Worm (Caenorhabditis elegans) whole organism, L2 larva: ENCODE results near the gene lin-38.

Experiments used
- C34F6.9 ChIP-seq: fragments of 150-350 bp; optimal IDR thresholded peaks from 2 replicates; lab custom pipeline; 2014; ENCODE audit warnings: missing biosample characterization, missing genetic modification characterization
- F13H6.1 ChIP-seq: sonication (generic microtip); optimal IDR thresholded peaks from 2 replicates; lab custom pipeline; 2016; ENCODE audit warnings: missing genetic modification characterization, missing compliant biosample characterization
- R02D3.7 ChIP-seq: fragments of 150-350 bp; optimal IDR thresholded peaks from 2 replicates; lab custom pipeline; 2014; ENCODE audit warnings: missing biosample characterization, missing genetic modification characterization
- Y55F3AM.14 ChIP-seq: fragments of 200-800 bp; sonication (Bioruptor generic); optimal IDR thresholded peaks from 2 replicates; lab custom pipeline; 2018; ENCODE audit warnings: mild to moderate bottlenecking, missing genetic modification characterization, missing compliant biosample characterization
- ZK546.5 ChIP-seq: sonication (generic microtip); optimal IDR thresholded peaks from 2 replicates; lab custom pipeline; 2017; ENCODE audit warnings: missing biosample characterization, missing genetic modification characterization
- alr-1 ChIP-seq: fragments of 150-350 bp; optimal IDR thresholded peaks from 2 replicates; lab custom pipeline; 2014; ENCODE audit warnings: missing biosample characterization, missing genetic modification characterization
- aly-2 ChIP-seq: fragments of 150-350 bp; optimal IDR thresholded peaks from 2 replicates; lab custom pipeline; 2014; ENCODE audit warnings: missing biosample characterization, missing genetic modification characterization
- ama-1 ChIP-seq: fragments of 150-350 bp; optimal IDR thresholded peaks from 2 replicates; lab custom pipeline; 2018; ENCODE audit warnings: inconsistent platforms
- ceh-16 ChIP-seq: fragments of 150-350 bp; optimal IDR thresholded peaks from 2 replicates; lab custom pipeline; 2014; ENCODE audit warnings: missing biosample characterization, missing genetic modification characterization
- ceh-82 ChIP-seq: fragments of 150-350 bp; optimal IDR thresholded peaks from 2 replicates; lab custom pipeline; 2014; ENCODE audit warnings: missing biosample characterization, missing genetic modification characterization
- crh-2 ChIP-seq: sonication (generic microtip); optimal IDR thresholded peaks from 2 replicates; lab custom pipeline; 2017; ENCODE audit warnings: missing biosample characterization, missing genetic modification characterization
- dmd-4 ChIP-seq: sonication (generic microtip); optimal IDR thresholded peaks from 2 replicates; lab custom pipeline; 2017; ENCODE audit warnings: missing biosample characterization, missing genetic modification characterization
- egl-27 ChIP-seq: sonication (generic microtip); optimal IDR thresholded peaks from 3 replicates; lab custom pipeline; 2017; ENCODE audit warnings: missing biosample characterization, missing genetic modification reagents, missing genetic modification characterization
- elt-3 ChIP-seq: sonication (generic microtip); optimal IDR thresholded peaks from 2 replicates; lab custom pipeline; 2017; ENCODE audit warnings: missing biosample characterization, missing genetic modification characterization
- fos-1 ChIP-seq: fragments of 150-350 bp; optimal IDR thresholded peaks from 2 replicates; lab custom pipeline; 2014; ENCODE audit warnings: missing biosample characterization, missing genetic modification characterization
- gmeb-1 ChIP-seq: fragments of 150-350 bp; optimal IDR thresholded peaks from 2 replicates; lab custom pipeline; 2014; ENCODE audit warnings: missing biosample characterization, missing genetic modification characterization
- lin-11 ChIP-seq: fragments of 150-350 bp; sonication (generic microtip); optimal IDR thresholded peaks from 2 replicates; lab custom pipeline; 2014; ENCODE audit warnings: missing biosample characterization, missing genetic modification characterization, inconsistent platforms, mixed read lengths
- lin-13 ChIP-seq: fragments of 150-350 bp; optimal IDR thresholded peaks from 2 replicates; lab custom pipeline; 2014; ENCODE audit warnings: missing biosample characterization, missing genetic modification reagents, missing genetic modification characterization
- lin-39 ChIP-seq: fragments of 150-350 bp; optimal IDR thresholded peaks from 2 replicates; lab custom pipeline; 2014; ENCODE audit warnings: missing biosample characterization, missing genetic modification reagents, missing genetic modification characterization
- lsy-2 ChIP-seq, 2 experiments: fragments of 150-350 bp in 1 of 2; sonication (generic microtip) in 1 of 2; optimal IDR thresholded peaks; 2 replicates each; lab custom pipeline; 2014 to 2017; ENCODE audit warnings: missing biosample characterization in 2 of 2, missing genetic modification characterization in 2 of 2
- mab-5 ChIP-seq: fragments of 150-350 bp; optimal IDR thresholded peaks from 2 replicates; lab custom pipeline; 2014; ENCODE audit warnings: missing biosample characterization, missing genetic modification characterization
- nhr-10 ChIP-seq: sonication (generic microtip); optimal IDR thresholded peaks from 2 replicates; lab custom pipeline; 2017; ENCODE audit warnings: missing biosample characterization, missing genetic modification characterization
- nhr-11 ChIP-seq: fragments of 150-350 bp; optimal IDR thresholded peaks from 2 replicates; lab custom pipeline; 2014; ENCODE audit warnings: missing biosample characterization, missing genetic modification characterization
- nhr-129 ChIP-seq: fragments of 150-350 bp; optimal IDR thresholded peaks from 2 replicates; lab custom pipeline; 2014; ENCODE audit warnings: missing biosample characterization, missing genetic modification characterization
- nhr-21 ChIP-seq: fragments of 150-350 bp; optimal IDR thresholded peaks from 2 replicates; lab custom pipeline; 2014; ENCODE audit warnings: missing biosample characterization, missing genetic modification characterization
- nhr-23 ChIP-seq: fragments of 150-350 bp; optimal IDR thresholded peaks from 2 replicates; lab custom pipeline; 2014; ENCODE audit warnings: missing biosample characterization, missing genetic modification reagents, missing genetic modification characterization
- nhr-237 ChIP-seq: fragments of 150-350 bp; optimal IDR thresholded peaks from 2 replicates; lab custom pipeline; 2014; ENCODE audit warnings: missing biosample characterization, missing genetic modification characterization
- nhr-6 ChIP-seq: fragments of 150-350 bp; optimal IDR thresholded peaks from 2 replicates; lab custom pipeline; 2014; ENCODE audit warnings: missing biosample characterization, missing genetic modification characterization
- nhr-77 ChIP-seq: fragments of 150-350 bp; optimal IDR thresholded peaks from 2 replicates; lab custom pipeline; 2014; ENCODE audit warnings: missing biosample characterization, missing genetic modification characterization
- sem-4 ChIP-seq: fragments of 150-350 bp; optimal IDR thresholded peaks from 2 replicates; lab custom pipeline; 2014; ENCODE audit warnings: missing biosample characterization, missing genetic modification reagents, missing genetic modification characterization
- skn-1 ChIP-seq: sonication (generic microtip); optimal IDR thresholded peaks from 2 replicates; lab custom pipeline; 2017; ENCODE audit warnings: missing biosample characterization, missing genetic modification characterization
- sma-3 ChIP-seq: sonication (generic microtip); optimal IDR thresholded peaks from 2 replicates; lab custom pipeline; 2016; ENCODE audit warnings: missing genetic modification reagents, missing genetic modification characterization, missing compliant biosample characterization
- sma-9 ChIP-seq, 2 experiments: fragments of 150-350 bp in 1 of 2; sonication (generic microtip) in 1 of 2; optimal IDR thresholded peaks; 2 replicates each; lab custom pipeline; 2014 to 2016; ENCODE audit warnings: missing genetic modification characterization in 2 of 2, mild to moderate bottlenecking in 1 of 2, missing biosample characterization in 1 of 2, missing compliant biosample characterization in 1 of 2, missing genetic modification reagents in 1 of 2, moderate library complexity in 1 of 2
- snpc-4 ChIP-seq: fragments of 150-350 bp; optimal IDR thresholded peaks from 2 replicates; lab custom pipeline; 2014; ENCODE audit warnings: missing biosample characterization, missing genetic modification characterization
- unc-39 ChIP-seq: fragments of 150-350 bp; optimal IDR thresholded peaks from 2 replicates; lab custom pipeline; 2014; ENCODE audit warnings: missing biosample characterization, missing genetic modification characterization
- unc-55 ChIP-seq: fragments of 150-350 bp; sonication (generic microtip); optimal IDR thresholded peaks from 3 replicates; lab custom pipeline; 2014; ENCODE audit warnings: missing biosample characterization, missing genetic modification reagents, missing genetic modification characterization
- unc-62 ChIP-seq: fragments of 150-350 bp; optimal IDR thresholded peaks from 2 replicates; lab custom pipeline; 2014; ENCODE audit warnings: missing biosample characterization, missing genetic modification reagents, missing genetic modification characterization
- zag-1 ChIP-seq: fragments of 150-350 bp; optimal IDR thresholded peaks from 2 replicates; lab custom pipeline; 2014; ENCODE audit warnings: missing biosample characterization, missing genetic modification characterization
- ztf-11 ChIP-seq: sonication (generic microtip); optimal IDR thresholded peaks from 2 replicates; lab custom pipeline; 2017; ENCODE audit warnings: missing biosample characterization, missing genetic modification characterization
- ztf-4 ChIP-seq: fragments of 150-350 bp; optimal IDR thresholded peaks from 2 replicates; lab custom pipeline; 2014; ENCODE audit warnings: missing biosample characterization, missing genetic modification characterization

The lin-38 gene

ce11 chrII:13575018-13575948, at the start of gene lin-38, which contains the start of gene mrpl-37:
TSS of gene lin-38 (plus strand) at chrII:13575925.
TSS of gene mrpl-37 (minus strand) at chrII:13575068.
- TF ChIP-seq skn-1 (tag; lab: Kevin White, UChicago) (no peak), alr-1 (tag; lab: Kevin White, UChicago) (no peak), nhr-10 (tag; lab: Kevin White, UChicago) (no peak), nhr-21 (tag; lab: Kevin White, UChicago) (no peak), nhr-6 (tag; lab: Kevin White, UChicago) (no peak), snpc-4 (tag; lab: Kevin White, UChicago) (peak; percentile 66), sma-9 (GFP tag; optimal IDR thresholded peaks at IDR 0.05; lab: Kevin White, UChicago) (no peak), sma-9 (tag; optimal IDR thresholded peaks at IDR 0.05; lab: Kevin White, UChicago) (no peak), sem-4 (peak; percentile 22), C34F6.9 (tag; lab: Kevin White, UChicago) (peak; percentile 65), crh-2 (tag; lab: Kevin White, UChicago) (peak; percentile 68), lsy-2 (tag; optimal IDR thresholded peaks at IDR 0.05; lab: Kevin White, UChicago) (peak; percentile 30 to 79), nhr-11 (tag; lab: Kevin White, UChicago) (no peak), nhr-23 (tag; lab: Kevin White, UChicago) (no peak), gmeb-1 (tag; lab: Kevin White, UChicago) (peak; percentile 62), ama-1 (lab: Kevin White, UChicago) (no peak), F13H6.1 (peak; percentile 52), nhr-129 (peak; percentile 79), elt-3 (tag; lab: Kevin White, UChicago) (no peak), unc-39 (no peak), ztf-11 (tag; lab: Kevin White, UChicago) (no peak), unc-62 (no peak), ceh-16 (tag; lab: Kevin White, UChicago) (peak; percentile 31), nhr-77 (tag; lab: Kevin White, UChicago) (no peak), nhr-237 (tag; lab: Kevin White, UChicago) (no peak), egl-27 (tag; lab: Kevin White, UChicago) (no peak), lin-13 (GFP tag; lab: Kevin White, UChicago) (peak; percentile 94), dmd-4 (tag; lab: Kevin White, UChicago) (no peak), unc-55 (GFP tag; lab: Kevin White, UChicago) (peak; percentile 96), sma-3 (no peak), R02D3.7 (tag; lab: Kevin White, UChicago) (no peak), mab-5 (peak; percentile 7), ceh-82 (tag; lab: Kevin White, UChicago) (no peak), Y55F3AM.14 (GFP tag; lab: Kevin White, UChicago) (no peak), lin-11 (peak; percentile 69), fos-1 (tag; lab: Kevin White, UChicago) (peak; percentile 22), ZK546.5 (tag; lab: Kevin White, UChicago) (no peak), lin-39 (no peak), zag-1 (tag; lab: Kevin White, UChicago) (no peak)

- TF ChIP-seq aly-2 = no peak
- TF ChIP-seq sma-9 (GFP tag; optimal IDR thresholded peaks at IDR 0.05; lab: Kevin White, UChicago) = no peak
- no peak for TF ChIP-seq sma-9 (tag; optimal IDR thresholded peaks at IDR 0.05; lab: Kevin White, UChicago)
- no peak for TF ChIP-seq ceh-82 (tag; lab: Kevin White, UChicago)
- TF ChIP-seq F13H6.1 = no peak
Observed at ce11 chrII:13529131-13529530, 46.6 kb upstream of the lin-38 start.

ce11 chrII:13530657-13531056, 45.1 kb upstream of the lin-38 start:
- no peak for TF ChIP-seq dmd-4 (tag; lab: Kevin White, UChicago)
- no peak for TF ChIP-seq nhr-23 (tag; lab: Kevin White, UChicago)
- no peak for TF ChIP-seq ztf-4 (tag; lab: Kevin White, UChicago)
- TF ChIP-seq ceh-16 (tag; lab: Kevin White, UChicago) = no peak
- TF ChIP-seq egl-27 (tag; lab: Kevin White, UChicago) = no peak
- TF ChIP-seq R02D3.7 (tag; lab: Kevin White, UChicago) = no peak
- no peak for TF ChIP-seq alr-1 (tag; lab: Kevin White, UChicago)
- TF ChIP-seq skn-1 (tag; lab: Kevin White, UChicago) = no peak
- no peak for TF ChIP-seq elt-3 (tag; lab: Kevin White, UChicago)
- TF ChIP-seq Y55F3AM.14 (GFP tag; lab: Kevin White, UChicago) = no peak
- no peak for TF ChIP-seq sma-3
